Fruit fly (Drosophila melanogaster): ENCODE measurements around the gene CG18814.
A peak's percentile ranks its signal among the peaks of the same experiment; 100 is the strongest.

The CG18814 gene

dm6 chr3L:16412394-16412950 is 42.8 kb downstream of the CG18814 start, which contains the start of gene Serinc (continued):
- TF ChIP-seq CG7372 (GFP tag; IDR thresholded peaks at IDR 0.05), result 0 out of 2 replicates have a peak, but pooled peaks have one; percentile 28
- peak; percentile 83 for TF ChIP-seq CG8924 (tag; optimal IDR thresholded peaks at IDR 0.05)
- TF ChIP-seq CG11247 (GFP tag; IDR thresholded peaks at IDR 0.05), result 0 out of 2 replicates have a peak, but pooled peaks have one; percentile 5
- TF ChIP-seq CTCF (GFP tag; optimal IDR thresholded peaks at IDR 0.05), result peak; percentile 97
- TF ChIP-seq CG17829 (tag; optimal IDR thresholded peaks at IDR 0.05), result peak; percentile 59
- TF ChIP-seq CG15073 (GFP tag; optimal IDR thresholded peaks at IDR 0.05), result no peak
- TF ChIP-seq row (GFP tag; IDR thresholded peaks at IDR 0.05), result peak; percentile 81
- TF ChIP-seq CG33213 (GFP tag; optimal IDR thresholded peaks at IDR 0.05), result peak; percentile 67
- TF ChIP-seq Oli (tag; optimal IDR thresholded peaks at IDR 0.05), result peak; percentile 9
- peak; percentile 63 for TF ChIP-seq CG4820 (GFP tag; optimal IDR thresholded peaks at IDR 0.05)
- no peak for TF ChIP-seq CG7357 (GFP tag; IDR thresholded peaks at IDR 0.05)
- TF ChIP-seq onecut (GFP tag; IDR thresholded peaks at IDR 0.05), result peak; percentile 76
- peak; percentile 49 for TF ChIP-seq pita (GFP tag; optimal IDR thresholded peaks at IDR 0.05)
- TF ChIP-seq CG11504 (tag; optimal IDR thresholded peaks at IDR 0.05), result no peak
- TF ChIP-seq MBD-R2 (GFP tag; IDR thresholded peaks at IDR 0.05), result peak; percentile 78
- peak; percentile 51 for TF ChIP-seq Chrac-16 (GFP tag; optimal IDR thresholded peaks at IDR 0.05)
- TF ChIP-seq CG2199 (GFP tag; IDR thresholded peaks at IDR 0.05), result no peak
- TF ChIP-seq Drgx (GFP tag; IDR thresholded peaks at IDR 0.05), result no peak
- TF ChIP-seq h (optimal IDR thresholded peaks at IDR 0.05), result no peak
- TF ChIP-seq CG3065 (GFP tag; optimal IDR thresholded peaks at IDR 0.05), result peak; percentile 33
- TF ChIP-seq CG18476 (GFP tag; optimal IDR thresholded peaks at IDR 0.05), result peak; percentile 27
- TF ChIP-seq chinmo (GFP tag; IDR thresholded peaks at IDR 0.05; ENCODE audit: partially characterized antibody), result peak; percentile 92; the same call in 3 of the 4 replicates
- TF ChIP-seq corto (GFP tag; optimal IDR thresholded peaks at IDR 0.05), result no peak
- TF ChIP-seq CG10209 (GFP tag; optimal IDR thresholded peaks at IDR 0.05), result peak; percentile 15
- TF ChIP-seq ac (GFP tag; optimal IDR thresholded peaks at IDR 0.05), result no peak
- TF ChIP-seq BtbVII (GFP tag; optimal IDR thresholded peaks at IDR 0.05), result peak; percentile 17
- TF ChIP-seq crp (GFP tag; optimal IDR thresholded peaks at IDR 0.05), result peak in 1 of 2 experiments; percentile 50
- TF ChIP-seq CG10431 (GFP tag; optimal IDR thresholded peaks at IDR 0.05), result peak; percentile 14
- TF ChIP-seq CG33557 (GFP tag; optimal IDR thresholded peaks at IDR 0.05), result peak; percentile 42
- peak; percentile 98 for TF ChIP-seq Bgb (GFP tag; IDR thresholded peaks at IDR 0.05; ENCODE audit: partially characterized antibody)
- TF ChIP-seq bcd (GFP tag; optimal IDR thresholded peaks at IDR 0.05), result peak; percentile 65
- TF ChIP-seq caup (GFP tag; optimal IDR thresholded peaks at IDR 0.05; ENCODE audit: severe bottlenecking), result peak; percentile 59
- peak; percentile 46 for TF ChIP-seq shn (GFP tag; optimal IDR thresholded peaks at IDR 0.05)
- TF ChIP-seq pfk (GFP tag; optimal IDR thresholded peaks at IDR 0.05), result no peak
- peak; percentile 27 for TF ChIP-seq CG2875 (GFP tag; optimal IDR thresholded peaks at IDR 0.05)
- TF ChIP-seq CG6791 (GFP tag; IDR thresholded peaks at IDR 0.05; ENCODE audit: partially characterized antibody), result peak; percentile 96
- TF ChIP-seq C15 (GFP tag; IDR thresholded peaks at IDR 0.05), result no peak
- peak in 1 of 2 experiments; percentile 59 for TF ChIP-seq insv (GFP tag; optimal IDR thresholded peaks at IDR 0.05)
- peak; percentile 40 for TF ChIP-seq dmrt11E (tag; optimal IDR thresholded peaks at IDR 0.05)
- TF ChIP-seq sima (GFP tag; optimal IDR thresholded peaks at IDR 0.05), result no peak
- peak; percentile 73 for TF ChIP-seq MESR4 (GFP tag; optimal IDR thresholded peaks at IDR 0.05)
- peak; percentile 45 for TF ChIP-seq CG18764 (GFP tag; optimal IDR thresholded peaks at IDR 0.05)
- no peak for TF ChIP-seq Sox102F (GFP tag; optimal IDR thresholded peaks at IDR 0.05)
- peak; percentile 7 for TF ChIP-seq CG1529 (GFP tag; optimal IDR thresholded peaks at IDR 0.05)
- peak; percentile 68 for TF ChIP-seq CG13624 (GFP tag; optimal IDR thresholded peaks at IDR 0.05)
- peak in 1 of 3 experiments; percentile 44 for TF ChIP-seq lola (GFP tag; optimal IDR thresholded peaks at IDR 0.05)
- peak; percentile 98 for TF ChIP-seq CG2129 (GFP tag; IDR thresholded peaks at IDR 0.05; ENCODE audit: partially characterized antibody)
- peak; percentile 69 for TF ChIP-seq CG4424 (GFP tag; optimal IDR thresholded peaks at IDR 0.05)
- peak; percentile 41; the same call in 1 of the 2 replicates for TF ChIP-seq CG32772 (GFP tag; IDR thresholded peaks at IDR 0.05)
- no peak for TF ChIP-seq ken (GFP tag; IDR thresholded peaks at IDR 0.05)

All from whole organism, embryonic.